Worm (Caenorhabditis elegans): ENCODE data around the gene htas-1.
A peak's percentile ranks its signal among the peaks of the same experiment; 100 is the strongest.

The htas-1 gene

DNA sequence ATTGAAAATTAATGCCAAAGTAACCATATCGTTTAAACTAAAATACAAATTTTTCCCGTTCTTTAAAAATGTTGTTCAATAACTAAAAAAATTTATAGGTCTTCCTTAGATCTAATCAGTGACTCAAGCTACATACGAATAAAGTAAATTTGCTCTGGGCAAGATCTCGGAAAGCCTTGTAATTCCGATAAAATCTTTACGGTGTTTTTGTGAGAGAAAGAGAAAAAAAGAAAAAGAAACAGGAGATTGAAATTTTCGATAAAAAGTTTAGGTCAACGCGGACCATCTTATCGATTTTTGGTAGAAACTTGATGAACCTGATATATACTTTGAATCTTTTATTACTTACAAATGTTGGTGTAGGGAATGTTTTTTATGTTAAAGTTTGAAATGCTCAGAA, 39.9 kb upstream of the htas-1 start:
- no peak for TF ChIP-seq ztf-11 (tag; optimal IDR thresholded peaks at IDR 0.05)
- TF ChIP-seq tbx-8 (GFP tag; optimal IDR thresholded peaks at IDR 0.05), result no peak
- no peak for TF ChIP-seq nhr-12 (tag; optimal IDR thresholded peaks at IDR 0.05)
- no peak for TF ChIP-seq nhr-237 (tag; optimal IDR thresholded peaks at IDR 0.05)
- TF ChIP-seq unc-120 (tag; optimal IDR thresholded peaks at IDR 0.05; ENCODE audit: poor library complexity, severe bottlenecking), result no peak
- TF ChIP-seq sem-2 (GFP tag; optimal IDR thresholded peaks at IDR 0.05), result no peak
- no peak for TF ChIP-seq drap-1 (GFP tag; optimal IDR thresholded peaks at IDR 0.05)
- no peak for TF ChIP-seq cnd-1 (tag; optimal IDR thresholded peaks at IDR 0.05)
- no peak for TF ChIP-seq ceh-83 (GFP tag; optimal IDR thresholded peaks at IDR 0.05)
- TF ChIP-seq ham-2 (GFP tag; optimal IDR thresholded peaks at IDR 0.05), result no peak

DNA sequence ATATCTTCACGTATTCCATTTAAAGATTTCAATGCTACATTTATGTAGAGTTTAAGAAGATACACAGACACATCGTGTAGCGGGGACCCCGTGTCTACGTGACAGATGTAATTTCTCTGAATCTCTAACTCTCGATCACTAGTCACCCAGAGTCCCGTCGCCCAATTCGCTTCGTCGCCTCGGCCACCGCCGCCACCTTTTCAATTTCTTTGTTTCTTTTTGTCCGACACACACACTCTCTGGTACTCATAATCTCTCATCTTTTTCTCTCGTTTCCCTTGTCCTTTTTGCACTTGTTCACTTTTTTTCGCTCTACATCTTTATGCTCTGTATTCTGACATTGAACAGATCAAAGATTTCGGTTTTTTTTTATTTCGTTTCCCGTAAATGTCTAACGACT, 35.1 kb upstream of the htas-1 start:
- TF ChIP-seq blmp-1 (tag; optimal IDR thresholded peaks at IDR 0.05), result no peak
- no peak for TF ChIP-seq mab-5 (tag; optimal IDR thresholded peaks at IDR 0.05)
- no peak for TF ChIP-seq nhr-12 (tag; optimal IDR thresholded peaks at IDR 0.05)
- peak; percentile 20 for TF ChIP-seq mep-1 (tag; optimal IDR thresholded peaks at IDR 0.05)
- no peak for TF ChIP-seq ceh-83 (GFP tag; optimal IDR thresholded peaks at IDR 0.05)
- peak; percentile 47 for TF ChIP-seq lsy-2 (tag; optimal IDR thresholded peaks at IDR 0.05)
- TF ChIP-seq unc-62 (GFP tag; optimal IDR thresholded peaks at IDR 0.05), result peak; percentile 75
- TF ChIP-seq elt-3 (tag; optimal IDR thresholded peaks at IDR 0.05), result no peak
- no peak for TF ChIP-seq nhr-237 (tag; optimal IDR thresholded peaks at IDR 0.05)
- TF ChIP-seq unc-120 (tag; optimal IDR thresholded peaks at IDR 0.05; ENCODE audit: poor library complexity, severe bottlenecking), result peak; percentile 75
- TF ChIP-seq snpc-4 (tag; optimal IDR thresholded peaks at IDR 0.05), result no peak
- no peak for TF ChIP-seq elt-1 (tag; optimal IDR thresholded peaks at IDR 0.05; ENCODE audit: borderline replicate concordance, insufficient read depth)

DNA sequence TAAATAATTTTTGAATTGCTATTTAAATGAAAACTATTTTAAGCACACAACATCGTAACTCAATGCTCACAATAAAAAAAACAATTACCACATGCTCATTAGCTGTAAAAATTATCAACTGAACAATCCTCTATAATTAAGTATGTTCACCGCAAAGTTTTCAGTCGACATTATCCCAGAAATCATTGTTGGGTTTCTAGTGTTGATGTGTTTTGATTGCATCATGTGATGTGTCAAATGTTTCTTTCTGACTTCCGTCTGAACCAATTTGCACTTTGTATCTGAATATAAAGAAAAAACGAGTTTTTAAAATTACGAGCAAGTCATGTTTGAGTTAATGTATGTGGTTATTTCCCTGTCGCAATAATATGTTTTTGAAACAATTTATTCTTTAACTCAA, 34.5 kb upstream of the htas-1 start:
- TF ChIP-seq cnd-1 (tag; optimal IDR thresholded peaks at IDR 0.05), result no peak
- TF ChIP-seq nhr-28 (tag; optimal IDR thresholded peaks at IDR 0.05), result no peak
- TF ChIP-seq nhr-12 (tag; optimal IDR thresholded peaks at IDR 0.05), result no peak
- TF ChIP-seq unc-39 (tag; optimal IDR thresholded peaks at IDR 0.05), result no peak
- no peak for TF ChIP-seq flh-1 (GFP tag; optimal IDR thresholded peaks at IDR 0.05)
- no peak for TF ChIP-seq drap-1 (GFP tag; optimal IDR thresholded peaks at IDR 0.05)
- no peak for TF ChIP-seq ceh-83 (GFP tag; optimal IDR thresholded peaks at IDR 0.05)
- TF ChIP-seq elt-1 (tag; optimal IDR thresholded peaks at IDR 0.05; ENCODE audit: borderline replicate concordance, insufficient read depth), result no peak
- TF ChIP-seq mep-1 (tag; optimal IDR thresholded peaks at IDR 0.05), result no peak
- TF ChIP-seq lsy-2 (tag; optimal IDR thresholded peaks at IDR 0.05), result no peak

DNA sequence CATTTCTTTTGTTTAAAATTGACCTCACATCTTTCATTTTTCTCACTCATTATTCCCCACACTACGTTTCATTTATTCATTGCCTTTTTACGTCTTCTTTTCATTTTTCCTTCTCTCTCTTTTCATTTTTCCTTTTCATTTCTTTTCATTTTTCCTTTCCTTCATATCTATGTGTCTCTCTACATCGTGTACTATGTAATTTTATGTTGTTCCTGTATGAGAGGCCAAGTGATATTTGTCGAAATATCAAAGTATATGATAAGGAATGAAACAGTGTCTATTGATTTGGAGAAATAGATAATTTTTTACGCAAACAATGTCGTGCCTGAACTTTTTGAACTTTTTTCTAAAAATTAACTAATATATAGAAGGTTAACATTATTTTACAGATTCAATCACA, 33.2 kb upstream of the htas-1 start:
- TF ChIP-seq blmp-1 (tag; optimal IDR thresholded peaks at IDR 0.05) (peak; percentile 92), elt-1 (tag; optimal IDR thresholded peaks at IDR 0.05; ENCODE audit: borderline replicate concordance, insufficient read depth) (no peak), M03D4.4 (tag; optimal IDR thresholded peaks at IDR 0.05) (no peak), bed-3 (GFP tag; optimal IDR thresholded peaks at IDR 0.05) (no peak), unc-120 (tag; optimal IDR thresholded peaks at IDR 0.05; ENCODE audit: poor library complexity, severe bottlenecking) (no peak), ham-2 (GFP tag; optimal IDR thresholded peaks at IDR 0.05) (no peak)

DNA sequence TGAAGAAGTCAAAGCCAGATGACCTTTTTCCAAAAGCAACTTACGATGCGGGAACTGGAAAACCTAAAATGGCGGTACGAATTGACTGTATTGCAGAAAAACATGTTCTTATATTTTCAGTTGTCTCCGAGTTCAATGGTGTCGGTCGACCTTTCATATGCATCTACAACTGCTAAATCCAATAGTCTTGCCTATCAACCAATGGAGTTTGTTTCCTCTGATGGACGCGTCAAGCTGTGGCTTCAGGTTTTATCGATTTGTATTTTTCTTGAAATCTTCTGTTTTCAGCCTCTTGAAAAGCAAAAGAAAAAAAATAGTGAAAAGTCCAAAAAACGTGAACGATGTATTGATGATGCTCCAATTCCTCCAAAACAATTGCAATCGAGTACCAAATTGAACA, 30.9 kb upstream of the htas-1 start:
- TF ChIP-seq elt-1 (tag; optimal IDR thresholded peaks at IDR 0.05; ENCODE audit: borderline replicate concordance, insufficient read depth) (no peak), bed-3 (GFP tag; optimal IDR thresholded peaks at IDR 0.05) (no peak), nhr-28 (tag; optimal IDR thresholded peaks at IDR 0.05) (no peak), unc-62 (GFP tag; optimal IDR thresholded peaks at IDR 0.05) (no peak), ham-2 (GFP tag; optimal IDR thresholded peaks at IDR 0.05) (no peak), snpc-4 (tag; optimal IDR thresholded peaks at IDR 0.05) (no peak), cnd-1 (tag; optimal IDR thresholded peaks at IDR 0.05) (no peak), tbx-8 (GFP tag; optimal IDR thresholded peaks at IDR 0.05) (no peak), blmp-1 (tag; optimal IDR thresholded peaks at IDR 0.05) (no peak), nhr-12 (tag; optimal IDR thresholded peaks at IDR 0.05) (no peak), hlh-1 (tag; optimal IDR thresholded peaks at IDR 0.05) (no peak), mls-2 (tag; optimal IDR thresholded peaks at IDR 0.05) (no peak), mab-5 (tag; optimal IDR thresholded peaks at IDR 0.05) (no peak), ceh-83 (GFP tag; optimal IDR thresholded peaks at IDR 0.05) (no peak), unc-39 (tag; optimal IDR thresholded peaks at IDR 0.05) (no peak), pha-4 (tag; optimal IDR thresholded peaks at IDR 0.05) (no peak), sem-2 (GFP tag; optimal IDR thresholded peaks at IDR 0.05) (no peak), M03D4.4 (tag; optimal IDR thresholded peaks at IDR 0.05) (no peak), nhr-2 (tag; optimal IDR thresholded peaks at IDR 0.05) (no peak), zip-8 (tag; optimal IDR thresholded peaks at IDR 0.05) (no peak)

DNA sequence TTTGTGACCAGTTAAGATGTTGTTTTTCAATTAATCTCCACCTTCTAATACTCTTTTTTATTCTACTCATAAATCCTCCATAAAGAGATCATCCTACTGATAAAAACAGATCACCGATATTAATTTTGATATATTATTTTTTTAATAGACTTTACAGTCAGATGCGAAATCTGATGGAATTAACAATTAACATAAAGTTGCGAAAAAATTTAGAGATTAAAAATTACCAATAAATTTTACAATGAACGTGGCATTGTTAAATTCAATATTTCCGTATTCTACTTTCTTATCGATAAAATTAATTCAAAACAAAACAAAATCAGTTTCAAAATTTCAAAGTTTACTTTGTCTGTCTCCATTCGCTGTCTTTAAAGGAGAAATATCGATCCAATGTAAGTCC, 29.4 kb upstream of the htas-1 start, which contains the start of gene K01H12.4:
Gene K01H12.4, plus strand, starts transcription at position 301 of the 400 bp plus-strand sequence.
- TF ChIP-seq ces-1 (GFP tag; optimal IDR thresholded peaks at IDR 0.05) (no peak), snpc-4 (tag; optimal IDR thresholded peaks at IDR 0.05) (no peak), nhr-28 (tag; optimal IDR thresholded peaks at IDR 0.05) (no peak), nhr-2 (tag; optimal IDR thresholded peaks at IDR 0.05) (no peak), cnd-1 (tag; optimal IDR thresholded peaks at IDR 0.05) (no peak), ztf-11 (tag; optimal IDR thresholded peaks at IDR 0.05) (no peak), blmp-1 (tag; optimal IDR thresholded peaks at IDR 0.05) (no peak), unc-62 (GFP tag; optimal IDR thresholded peaks at IDR 0.05) (no peak), elt-1 (tag; optimal IDR thresholded peaks at IDR 0.05; ENCODE audit: borderline replicate concordance, insufficient read depth) (no peak), zip-8 (tag; optimal IDR thresholded peaks at IDR 0.05) (no peak), flh-1 (GFP tag; optimal IDR thresholded peaks at IDR 0.05) (no peak), M03D4.4 (tag; optimal IDR thresholded peaks at IDR 0.05) (no peak), drap-1 (GFP tag; optimal IDR thresholded peaks at IDR 0.05) (no peak), bed-3 (GFP tag; optimal IDR thresholded peaks at IDR 0.05) (no peak)

All from whole organism, mixed stage, embryonic.